Worm (Caenorhabditis elegans): ENCODE data around the gene lgc-19.

ce11 chrIV:15953689-15954088, 8.8 kb downstream of the lgc-19 start:
- no peak for TF ChIP-seq ZK546.5 (tag; optimal IDR thresholded peaks at IDR 0.05)
- no peak for TF ChIP-seq lin-15B (tag; optimal IDR thresholded peaks at IDR 0.05)
- TF ChIP-seq nhr-28 (tag; optimal IDR thresholded peaks at IDR 0.05): no peak
- no peak for TF ChIP-seq R02D3.7 (tag; optimal IDR thresholded peaks at IDR 0.05)
- no peak for TF ChIP-seq lin-39 (tag; optimal IDR thresholded peaks at IDR 0.05)
- no peak for TF ChIP-seq jun-1 (tag; optimal IDR thresholded peaks at IDR 0.05)
- no peak for TF ChIP-seq ceh-82 (tag; optimal IDR thresholded peaks at IDR 0.05)
- no peak for TF ChIP-seq nhr-237 (tag; optimal IDR thresholded peaks at IDR 0.05)
- TF ChIP-seq ama-1 (optimal IDR thresholded peaks at IDR 0.05): no peak
- TF ChIP-seq egl-27 (tag; optimal IDR thresholded peaks at IDR 0.05): no peak
